Fruit fly (Drosophila melanogaster) whole organism, embryonic: ENCODE data around the gene pim.

ENCODE experiments used
- B-H2 ChIP-seq: fragments of 200-800 bp; sonication (Bioruptor generic); optimal IDR thresholded peaks from 2 replicates; lab custom pipeline; 2018; ENCODE audit warnings: missing biosample characterization, mild to moderate bottlenecking, missing genetic modification characterization
- BtbVII ChIP-seq: fragments of 200-800 bp; sonication (Bioruptor generic); optimal IDR thresholded peaks from 3 replicates; lab custom pipeline; 2017; ENCODE audit warnings: missing biosample characterization, mild to moderate bottlenecking, missing genetic modification characterization
- C15 ChIP-seq: fragments of 200-800 bp; sonication (Bioruptor generic); IDR thresholded peaks from 3 replicates; pipeline ENCODE4 v1.3.6; 2022; ENCODE audit warnings: missing biosample characterization, missing genetic modification characterization
- CG10209 ChIP-seq: fragments of 200-800 bp; sonication (Bioruptor generic); optimal IDR thresholded peaks from 3 replicates; lab custom pipeline; 2017; ENCODE audit warnings: missing biosample characterization, mild to moderate bottlenecking, missing genetic modification characterization, missing genetic modification reagents
- CG10654 ChIP-seq: fragments of 200-800 bp; sonication (Bioruptor generic); optimal IDR thresholded peaks from 2 replicates; lab custom pipeline; 2016; ENCODE audit warnings: missing biosample characterization, missing genetic modification characterization
- CG10959 ChIP-seq: fragments of 200-800 bp; sonication (Bioruptor generic); IDR thresholded peaks from 2 replicates; pipeline ENCODE4 v1.3.6; 2022; ENCODE audit warnings: missing biosample characterization, missing genetic modification characterization
- CG11695 ChIP-seq: fragments of 200-800 bp; sonication (Bioruptor generic); IDR thresholded peaks from 3 replicates; pipeline ENCODE4 v1.3.6; 2022; ENCODE audit warnings: missing biosample characterization, missing genetic modification characterization
- CG12299 ChIP-seq: fragments of 200-800 bp; sonication (Bioruptor generic); optimal IDR thresholded peaks from 2 replicates; lab custom pipeline; 2018; ENCODE audit warnings: missing biosample characterization, mild to moderate bottlenecking, missing genetic modification characterization
- CG12391 ChIP-seq: fragments of 200-800 bp; sonication (Bioruptor generic); optimal IDR thresholded peaks from 3 replicates; lab custom pipeline; 2018; ENCODE audit warnings: missing biosample characterization, mild to moderate bottlenecking, missing genetic modification characterization, moderate library complexity
- CG12769 ChIP-seq: fragments of 200-800 bp; sonication (Bioruptor generic); optimal IDR thresholded peaks from 2 replicates; lab custom pipeline; 2019; ENCODE audit warnings: missing biosample characterization, mild to moderate bottlenecking, missing genetic modification characterization, moderate library complexity
- CG12942 ChIP-seq: fragments of 200-800 bp; sonication (Bioruptor generic); optimal IDR thresholded peaks from 3 replicates; lab custom pipeline; 2016; ENCODE audit warnings: missing biosample characterization, missing genetic modification characterization
- CG13287 ChIP-seq: fragments of 200-800 bp; sonication (Bioruptor generic); IDR thresholded peaks from 2 replicates; pipeline ENCODE4 v1.3.6; 2022; ENCODE audit warnings: missing biosample characterization, missing genetic modification characterization; ENCODE audit not compliant: partially characterized antibody
- CG13894 ChIP-seq: fragments of 200-800 bp; sonication (Bioruptor generic); optimal IDR thresholded peaks from 3 replicates; lab custom pipeline; 2018; ENCODE audit warnings: missing biosample characterization, mild to moderate bottlenecking, missing genetic modification characterization, moderate library complexity
- CG16815 ChIP-seq: fragments of 200-800 bp; sonication (Bioruptor generic); optimal IDR thresholded peaks from 3 replicates; lab custom pipeline; 2017; ENCODE audit warnings: missing biosample characterization, mild to moderate bottlenecking, missing genetic modification characterization
- CG17802 ChIP-seq: fragments of 200-800 bp; sonication (Bioruptor generic); optimal IDR thresholded peaks from 2 replicates; lab custom pipeline; 2018; ENCODE audit warnings: missing biosample characterization, mild to moderate bottlenecking, missing genetic modification characterization, moderate library complexity
- CG17829 ChIP-seq: fragments of 200-800 bp; optimal IDR thresholded peaks from 2 replicates; lab custom pipeline; 2019; ENCODE audit warnings: missing biosample characterization, mild to moderate bottlenecking, missing genetic modification characterization, moderate library complexity
- CG1792 ChIP-seq: fragments of 200-800 bp; sonication (Bioruptor generic); optimal IDR thresholded peaks from 2 replicates; lab custom pipeline; 2016; ENCODE audit warnings: missing biosample characterization, missing genetic modification characterization
- CG34422 ChIP-seq: fragments of 200-800 bp; sonication (Bioruptor generic); IDR thresholded peaks from 3 replicates; pipeline ENCODE4 v1.3.6; 2022; ENCODE audit warnings: missing biosample characterization, missing genetic modification characterization
- CG43689 ChIP-seq: fragments of 200-800 bp; sonication (Bioruptor generic); IDR thresholded peaks from 2 replicates; pipeline ENCODE4 v1.3.6; 2022; ENCODE audit warnings: missing biosample characterization, missing genetic modification characterization
- CG4820 ChIP-seq: fragments of 200-800 bp; sonication (Bioruptor generic); optimal IDR thresholded peaks from 3 replicates; lab custom pipeline; 2016; ENCODE audit warnings: missing biosample characterization, missing genetic modification characterization
- CG6254 ChIP-seq: fragments of 200-800 bp; sonication (Bioruptor generic); optimal IDR thresholded peaks from 3 replicates; lab custom pipeline; 2017; ENCODE audit warnings: mild to moderate bottlenecking, missing biosample characterization, missing genetic modification reagents, missing genetic modification characterization
- CG6791 ChIP-seq: fragments of 200-800 bp; sonication (Bioruptor generic); IDR thresholded peaks from 3 replicates; pipeline ENCODE4 v1.3.6; 2022; ENCODE audit warnings: missing biosample characterization, missing genetic modification characterization; ENCODE audit not compliant: partially characterized antibody
- CG7963 ChIP-seq: fragments of 200-800 bp; sonication (Bioruptor generic); IDR thresholded peaks from 3 replicates; pipeline ENCODE4 v1.3.6; 2022; ENCODE audit warnings: missing biosample characterization, missing genetic modification characterization; ENCODE audit not compliant: partially characterized antibody
- CG8765 ChIP-seq: fragments of 200-800 bp; sonication (Bioruptor generic); IDR thresholded peaks from 2 replicates; pipeline ENCODE4 v1.3.6; 2022; ENCODE audit warnings: missing biosample characterization, missing genetic modification characterization
- CG9817 ChIP-seq: fragments of 200-800 bp; sonication (Bioruptor generic); optimal IDR thresholded peaks from 2 replicates; lab custom pipeline; 2018; ENCODE audit warnings: missing biosample characterization, mild to moderate bottlenecking, missing genetic modification characterization, moderate library complexity
- D ChIP-seq, 2 experiments: fragments of 200-800 bp in 1 of 2; fragments of >200 bp in 1 of 2; sonication (Bioruptor generic) in 1 of 2; optimal IDR thresholded peaks; 2 replicates in 1 of 2; 3 replicates in 1 of 2; lab custom pipeline; 2017; ENCODE audit warnings: mild to moderate bottlenecking in 1 of 2, missing biosample characterization in 1 of 2, missing genetic modification characterization in 1 of 2, missing genetic modification reagents in 1 of 2
- Dll ChIP-seq: fragments of 200-800 bp; sonication (Bioruptor generic); IDR thresholded peaks from 4 replicates; pipeline ENCODE4 v1.3.6; 2022; ENCODE audit warnings: missing biosample characterization, missing genetic modification characterization; ENCODE audit not compliant: partially characterized antibody
- Doc2 ChIP-seq: fragments of 200-800 bp; sonication (Bioruptor generic); IDR thresholded peaks from 2 replicates; pipeline ENCODE4 v1.3.6; 2022; ENCODE audit warnings: missing biosample characterization, missing genetic modification characterization
- Eip74EF ChIP-seq, 2 experiments: fragments of 200-800 bp in 1 of 2; fragments of >200 bp in 1 of 2; sonication (Bioruptor generic) in 1 of 2; optimal IDR thresholded peaks; 2 replicates each; lab custom pipeline; 2017 to 2019; ENCODE audit warnings: missing biosample characterization in 2 of 2, missing genetic modification characterization in 2 of 2, mild to moderate bottlenecking in 1 of 2, moderate library complexity in 1 of 2
- HmgZ ChIP-seq: fragments of 200-800 bp; sonication (Bioruptor generic); optimal IDR thresholded peaks from 2 replicates; lab custom pipeline; 2018; ENCODE audit warnings: missing biosample characterization, mild to moderate bottlenecking, missing genetic modification characterization
- NfI ChIP-seq: fragments of 200-800 bp; sonication (Bioruptor generic); optimal IDR thresholded peaks from 3 replicates; lab custom pipeline; 2018; ENCODE audit warnings: missing biosample characterization, mild to moderate bottlenecking, missing genetic modification characterization, moderate library complexity
- Ptx1 ChIP-seq: fragments of 200-800 bp; sonication (Bioruptor generic); IDR thresholded peaks from 2 replicates; pipeline ENCODE4 v1.3.6; 2022; ENCODE audit warnings: missing biosample characterization, missing genetic modification characterization
- Sox102F ChIP-seq: fragments of 200-800 bp; sonication (Bioruptor generic); optimal IDR thresholded peaks from 2 replicates; lab custom pipeline; 2018; ENCODE audit warnings: missing biosample characterization, mild to moderate bottlenecking, missing genetic modification characterization, moderate library complexity
- Ssrp ChIP-seq: fragments of 200-800 bp; sonication (Bioruptor generic); optimal IDR thresholded peaks from 2 replicates; lab custom pipeline; 2018; ENCODE audit warnings: missing biosample characterization, mild to moderate bottlenecking, missing genetic modification characterization, moderate library complexity
- ab ChIP-seq: fragments of 200-800 bp; sonication (Bioruptor generic); optimal IDR thresholded peaks from 2 replicates; lab custom pipeline; 2016; ENCODE audit warnings: missing biosample characterization, missing genetic modification characterization
- al ChIP-seq: fragments of 200-800 bp; sonication (Bioruptor generic); IDR thresholded peaks from 2 replicates; pipeline ENCODE4 v1.3.6; 2022; ENCODE audit warnings: missing biosample characterization, missing genetic modification characterization
- corto ChIP-seq: fragments of 200-800 bp; sonication (Bioruptor generic); optimal IDR thresholded peaks from 2 replicates; lab custom pipeline; 2016; ENCODE audit warnings: missing biosample characterization, mild to moderate bottlenecking, missing genetic modification characterization, moderate library complexity
- da ChIP-seq: fragments of 200-800 bp; sonication (Bioruptor generic); optimal IDR thresholded peaks from 2 replicates; lab custom pipeline; 2016; ENCODE audit warnings: missing biosample characterization, missing genetic modification characterization
- dpn ChIP-seq, 2 experiments: fragments of 200-800 bp; sonication (Bioruptor generic); optimal IDR thresholded peaks; 3 replicates each; lab custom pipeline; 2016; ENCODE audit warnings: missing biosample characterization in 2 of 2, missing genetic modification characterization in 2 of 2
- hbn ChIP-seq: fragments of 200-800 bp; sonication (Bioruptor generic); IDR thresholded peaks from 2 replicates; pipeline ENCODE4 v1.3.6; 2022; ENCODE audit warnings: missing biosample characterization, missing genetic modification characterization; ENCODE audit not compliant: partially characterized antibody
- insv ChIP-seq, 2 experiments: fragments of 200-800 bp; sonication (Bioruptor generic); optimal IDR thresholded peaks; 3 replicates each; lab custom pipeline; 2016 to 2018; ENCODE audit warnings: missing biosample characterization in 2 of 2, missing genetic modification characterization in 2 of 2
- jigr1 ChIP-seq: fragments of 200-800 bp; sonication (Bioruptor generic); IDR thresholded peaks from 3 replicates; pipeline ENCODE4 v1.3.6; 2022; ENCODE audit warnings: missing biosample characterization, missing genetic modification characterization
- onecut ChIP-seq: fragments of 200-800 bp; sonication (Bioruptor generic); IDR thresholded peaks from 2 replicates; pipeline ENCODE4 v1.3.6; 2022; ENCODE audit warnings: missing biosample characterization, missing genetic modification characterization
- peb ChIP-seq: fragments of 200-800 bp; sonication (Bioruptor generic); IDR thresholded peaks from 2 replicates; pipeline ENCODE4 v1.3.6; 2022; ENCODE audit warnings: missing biosample characterization, missing genetic modification characterization
- ranshi ChIP-seq: fragments of 200-800 bp; sonication (Bioruptor generic); IDR thresholded peaks from 2 replicates; pipeline ENCODE4 v1.3.6; 2022; ENCODE audit warnings: missing biosample characterization, missing genetic modification characterization
- row ChIP-seq: fragments of 200-800 bp; sonication (Bioruptor generic); IDR thresholded peaks from 3 replicates; pipeline ENCODE4 v1.3.6; 2022; ENCODE audit warnings: missing biosample characterization, missing genetic modification characterization
- sna ChIP-seq: fragments of 200-800 bp; sonication (Bioruptor generic); IDR thresholded peaks from 2 replicates; pipeline ENCODE4 v1.3.6; 2022; ENCODE audit warnings: missing biosample characterization, missing genetic modification characterization; ENCODE audit not compliant: partially characterized antibody
- so ChIP-seq: fragments of 200-800 bp; sonication (Bioruptor generic); IDR thresholded peaks from 3 replicates; pipeline ENCODE4 v1.3.6; 2022; ENCODE audit warnings: missing biosample characterization, missing genetic modification characterization
- sug ChIP-seq: fragments of 200-800 bp; optimal IDR thresholded peaks from 2 replicates; lab custom pipeline; 2019; ENCODE audit warnings: missing biosample characterization, mild to moderate bottlenecking, missing genetic modification characterization, moderate library complexity
- wor ChIP-seq: fragments of 200-800 bp; sonication (Bioruptor generic); IDR thresholded peaks from 2 replicates; pipeline ENCODE4 v1.3.6; 2022; ENCODE audit warnings: missing biosample characterization, missing genetic modification characterization

Gene pim

DNA sequence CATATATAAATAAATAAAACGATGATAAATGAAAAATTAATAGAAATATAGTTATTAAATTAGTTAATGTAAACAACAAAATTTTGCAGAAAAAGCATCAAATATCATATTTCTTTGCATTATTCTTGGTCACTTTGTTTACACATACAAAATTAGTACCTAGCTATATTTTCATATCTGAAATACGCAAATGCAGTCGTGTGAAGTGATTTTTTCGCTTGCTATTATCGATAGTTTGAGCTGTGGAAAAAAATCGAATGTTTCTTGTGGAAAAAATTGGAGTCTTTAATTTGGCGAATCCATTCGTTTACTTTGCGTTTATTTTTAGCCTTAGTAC lies 33.7 kb downstream of the pim start, which contains the start of gene Cnot4 (continued):
- TF ChIP-seq row (peak; percentile 71), al (no peak), da (GFP tag; lab: Kevin White, UChicago) (no peak), CG13894 (no peak), sna (GFP tag; lab: Robert Waterston, UW) (no peak), CG16815 (GFP tag; lab: Kevin White, UChicago) (no peak), CG7963 (GFP tag; lab: Robert Waterston, UW) (no peak), CG12769 (tag; lab: Kevin White, UChicago) (no peak), CG43689 (GFP tag; lab: Robert Waterston, UW) (no peak), CG17802 (tag; lab: Kevin White, UChicago) (no peak), CG1792 (GFP tag; lab: Kevin White, UChicago) (no peak), Ptx1 (GFP tag; lab: Robert Waterston, UW) (no peak), CG34422 (GFP tag; lab: Robert Waterston, UW) (0 out of 3 replicates have a peak, but pooled peaks have one; percentile 11), Eip74EF (GFP tag; optimal IDR thresholded peaks at IDR 0.05; lab: Kevin White, UChicago) (no peak), CG17829 (tag; lab: Kevin White, UChicago) (peak; percentile 29), Ssrp (tag; lab: Kevin White, UChicago) (no peak), C15 (GFP tag; lab: Robert Waterston, UW) (no peak), CG12391 (tag; lab: Kevin White, UChicago) (peak; percentile 33), CG11695 (GFP tag; lab: Robert Waterston, UW) (no peak), jigr1 (no peak), CG12299 (tag; lab: Kevin White, UChicago) (no peak), Dll (GFP tag; lab: Robert Waterston, UW) (peak; percentile 39; the same call in 2 of the 4 replicates), CG6254 (no peak), CG4820 (GFP tag; lab: Kevin White, UChicago) (no peak), onecut (GFP tag; lab: Robert Waterston, UW) (no peak), CG12942 (GFP tag; lab: Kevin White, UChicago) (no peak), so (no peak), B-H2 (GFP tag; lab: Kevin White, UChicago) (no peak), sug (tag; lab: Kevin White, UChicago) (no peak), dpn (GFP tag; optimal IDR thresholded peaks at IDR 0.05; lab: Kevin White, UChicago) (no peak), CG10959 (no peak), CG10209 (GFP tag; lab: Kevin White, UChicago) (no peak), CG8765 (GFP tag; lab: Robert Waterston, UW) (no peak), Sox102F (GFP tag; lab: Kevin White, UChicago) (no peak), Doc2 (GFP tag; lab: Robert Waterston, UW) (no peak), NfI (no peak), CG10654 (GFP tag; lab: Kevin White, UChicago) (no peak), CG9817 (tag; lab: Kevin White, UChicago) (no peak), corto (no peak), CG13287 (GFP tag; lab: Robert Waterston, UW) (peak; percentile 44; the same call in 1 of the 2 replicates), hbn (GFP tag; lab: Robert Waterston, UW) (no peak), HmgZ (no peak), peb (GFP tag; lab: Robert Waterston, UW) (no peak), D (optimal IDR thresholded peaks at IDR 0.05; lab: Kevin White, UChicago) (no peak), D (GFP tag; optimal IDR thresholded peaks at IDR 0.05; lab: Kevin White, UChicago) (no peak), wor (GFP tag; lab: Robert Waterston, UW) (no peak), CG6791 (GFP tag; lab: Robert Waterston, UW) (0 out of 3 replicates have a peak, but pooled peaks have one; percentile 31), ranshi (GFP tag; lab: Robert Waterston, UW) (no peak), ab (no peak), insv (GFP tag; optimal IDR thresholded peaks at IDR 0.05; lab: Kevin White, UChicago) (no peak), BtbVII (GFP tag; lab: Kevin White, UChicago) (no peak)
